Fruit fly (Drosophila melanogaster): ENCODE data around the gene Cyp313b1.

DNA sequence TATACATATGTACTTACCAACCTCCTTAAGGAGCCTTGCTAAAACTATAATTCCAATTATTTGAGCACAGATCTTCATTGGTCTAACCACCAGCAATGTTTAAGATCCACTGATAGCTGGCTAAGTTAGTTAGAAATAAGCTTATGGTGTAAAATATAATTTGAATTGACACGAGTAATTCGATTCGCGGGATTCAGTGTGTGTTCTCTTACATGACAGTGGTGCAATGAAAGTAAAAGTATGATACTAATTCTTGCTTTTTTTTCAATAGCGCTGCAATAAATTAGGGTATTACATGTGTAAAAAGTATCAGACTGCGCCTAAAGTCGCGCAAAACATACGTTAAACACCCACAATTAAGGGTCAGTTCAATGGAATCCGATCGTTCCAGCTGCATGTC, 34.5 kb upstream of the Cyp313b1 start, which contains the start of gene CG33325:
- no peak for TF ChIP-seq N (GFP tag; optimal IDR thresholded peaks at IDR 0.05)
- no peak for TF ChIP-seq fru (GFP tag; optimal IDR thresholded peaks at IDR 0.05)
- TF ChIP-seq Hr78 (GFP tag; optimal IDR thresholded peaks at IDR 0.05) = no peak
- no peak for TF ChIP-seq psq (GFP tag; optimal IDR thresholded peaks at IDR 0.05)
- no peak for TF ChIP-seq lola (GFP tag; optimal IDR thresholded peaks at IDR 0.05)
- TF ChIP-seq h (GFP tag; optimal IDR thresholded peaks at IDR 0.05) = no peak
- TF ChIP-seq Myc (optimal IDR thresholded peaks at IDR 0.05) = no peak
- no peak for TF ChIP-seq GATAd (GFP tag; optimal IDR thresholded peaks at IDR 0.05)
